Worm (Caenorhabditis elegans) whole organism, midembryonic: ENCODE results near the gene cld-9.

ENCODE experiments used
- T22C8.4 ChIP-seq: fragments of 200-800 bp; sonication (Bioruptor generic); IDR thresholded peaks from 2 replicates; pipeline ENCODE4 v1.3.6; 2022; ENCODE audit warnings: missing genetic modification characterization, missing compliant biosample characterization
- cog-1 ChIP-seq: sonication (generic microtip); optimal IDR thresholded peaks from 2 replicates; lab custom pipeline; 2016; ENCODE audit warnings: missing genetic modification characterization, missing compliant biosample characterization
- flt-1 ChIP-seq: fragments of 200-800 bp; sonication (Bioruptor generic); IDR thresholded peaks from 2 replicates; pipeline ENCODE4 v1.3.6; 2022; ENCODE audit warnings: missing genetic modification characterization, missing compliant biosample characterization
- med-1 ChIP-seq: sonication (generic microtip); optimal IDR thresholded peaks from 2 replicates; lab custom pipeline; 2017; ENCODE audit warnings: missing genetic modification characterization, mild to moderate bottlenecking, missing compliant biosample characterization, antibody characterized with exemption, missing genetic modification reagents; ENCODE audit not compliant: insufficient read depth
- tab-1 ChIP-seq: fragments of 200-800 bp; sonication (Bioruptor generic); IDR thresholded peaks from 2 replicates; pipeline ENCODE4 v1.3.6; 2022; ENCODE audit warnings: missing genetic modification characterization, missing compliant biosample characterization
- ztf-23 ChIP-seq: fragments of 200-800 bp; sonication (Bioruptor generic); IDR thresholded peaks from 2 replicates; pipeline ENCODE4 v1.3.6; 2022; ENCODE audit warnings: missing genetic modification reagents, missing genetic modification characterization, missing compliant biosample characterization
- ztf-29 ChIP-seq: fragments of 200-800 bp; sonication (Bioruptor generic); IDR thresholded peaks from 2 replicates; pipeline ENCODE4 v1.3.6; 2022; ENCODE audit warnings: missing genetic modification reagents, missing genetic modification characterization, missing compliant biosample characterization

DNA sequence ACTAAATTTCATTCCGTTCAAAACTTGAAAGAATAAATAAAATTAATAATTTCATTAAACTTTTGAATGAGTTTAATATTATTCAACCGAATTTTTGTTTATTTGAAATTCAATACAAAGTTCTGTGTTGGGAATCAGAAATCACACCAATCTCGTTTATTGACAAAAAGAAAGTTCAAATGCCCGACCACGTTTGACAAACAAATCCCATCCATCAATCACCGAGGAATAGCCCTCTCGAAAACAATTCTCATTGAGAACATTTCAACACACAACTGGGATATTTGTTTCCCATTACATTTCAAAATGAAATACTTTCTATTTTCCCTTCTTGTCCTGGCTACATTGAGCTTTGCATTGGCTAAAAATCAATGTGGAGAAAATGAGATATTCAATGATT is 26.2 kb upstream of the cld-9 start, which contains the start of gene F53C11.9:
- no peak for TF ChIP-seq T22C8.4 (GFP tag; lab: Robert Waterston, UW)
- TF ChIP-seq ztf-29 (GFP tag; lab: Robert Waterston, UW), result no peak
- TF ChIP-seq ztf-23 (GFP tag; lab: Robert Waterston, UW), result no peak
- TF ChIP-seq flt-1 (GFP tag; lab: Robert Waterston, UW), result no peak
- TF ChIP-seq tab-1 (GFP tag; lab: Robert Waterston, UW), result no peak
- TF ChIP-seq cog-1 (tag; lab: Kevin White, UChicago), result no peak
- TF ChIP-seq med-1 (GFP tag; lab: Kevin White, UChicago), result no peak
